Worm (Caenorhabditis elegans): ENCODE data around the gene C28H8.8.

The C28H8.8 gene

DNA sequence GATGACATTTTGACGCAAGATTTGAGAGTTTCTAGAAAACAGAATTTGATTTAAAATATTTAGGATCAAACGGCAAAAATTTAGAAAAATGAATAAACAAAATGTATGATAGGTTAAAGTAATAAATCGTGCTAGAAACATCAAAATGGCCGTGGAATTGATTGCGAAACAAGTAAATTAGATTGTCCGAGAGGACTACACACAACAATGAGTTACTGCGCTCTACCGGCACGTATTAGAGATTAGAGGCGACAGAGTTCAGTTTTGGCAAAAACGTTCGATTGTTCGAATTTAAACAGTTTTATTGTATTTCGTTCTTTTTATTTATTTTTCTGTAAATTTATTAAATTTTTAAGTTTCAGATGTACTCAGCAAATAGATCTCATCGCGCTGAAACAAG is 37.1 kb upstream of the C28H8.8 start, which contains the start of the genes dnc-2 and bcl-7 (continued):
- no peak for TF ChIP-seq nhr-76 (tag; optimal IDR thresholded peaks at IDR 0.05)
- TF ChIP-seq D1046.2 (GFP tag; IDR thresholded peaks at IDR 0.05), result no peak
- TF ChIP-seq hlh-11 (tag; optimal IDR thresholded peaks at IDR 0.05), result no peak
- no peak for TF ChIP-seq ceh-62 (tag; optimal IDR thresholded peaks at IDR 0.05)
- TF ChIP-seq madf-9 (GFP tag; conservative IDR thresholded peaks at IDR 0.05), result no peak
- no peak for TF ChIP-seq nhr-25 (tag; optimal IDR thresholded peaks at IDR 0.05; ENCODE audit: borderline replicate concordance, insufficient read depth)

DNA sequence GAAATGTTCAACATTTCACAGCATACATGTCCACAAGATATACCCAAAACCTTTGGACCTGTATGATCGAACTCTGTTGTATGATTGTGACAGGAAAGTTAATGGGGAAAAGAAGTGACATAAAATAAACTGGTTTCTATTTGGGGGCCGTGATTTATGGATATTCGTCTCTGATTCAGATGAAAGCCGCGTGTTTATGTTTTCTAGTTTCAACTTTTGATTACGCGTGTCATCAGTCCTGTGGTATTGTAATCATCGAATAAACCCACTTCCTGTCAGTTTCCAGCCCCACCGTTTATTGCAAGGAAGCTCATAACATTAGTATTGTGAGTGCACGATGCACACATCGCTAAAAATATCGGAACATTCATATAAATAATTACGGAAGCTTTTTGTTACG is 33.7 kb upstream of the C28H8.8 start:
- TF ChIP-seq php-3 (GFP tag; IDR thresholded peaks at IDR 0.05) (0 out of 2 replicates have a peak, but pooled peaks have one; percentile 24), pha-4 (GFP tag; IDR thresholded peaks at IDR 0.05) (no peak), pha-4 (tag; optimal IDR thresholded peaks at IDR 0.05) (no peak), nhr-76 (tag; optimal IDR thresholded peaks at IDR 0.05) (no peak), unc-62 (GFP tag; optimal IDR thresholded peaks at IDR 0.05 in 1 of 2) (peak in 1 of 2 experiments; percentile 72), unc-62 (tag; optimal IDR thresholded peaks at IDR 0.05) (peak; percentile 42), madf-9 (GFP tag; conservative IDR thresholded peaks at IDR 0.05) (no peak), ZK337.2 (GFP tag; IDR thresholded peaks at IDR 0.05) (no peak), mdl-1 (tag; optimal IDR thresholded peaks at IDR 0.05) (peak in 1 of 2 experiments; percentile 59), nhr-28 (tag; optimal IDR thresholded peaks at IDR 0.05) (peak; percentile 80), hlh-30 (tag; optimal IDR thresholded peaks at IDR 0.05; ENCODE audit: insufficient read depth) (peak; percentile 43), egl-27 (tag; optimal IDR thresholded peaks at IDR 0.05) (no peak), nhr-48 (tag; optimal IDR thresholded peaks at IDR 0.05) (peak; percentile 15), lin-15B (tag; optimal IDR thresholded peaks at IDR 0.05) (no peak), rbr-2 (tag; optimal IDR thresholded peaks at IDR 0.05) (no peak), nhr-11 (tag; optimal IDR thresholded peaks at IDR 0.05) (no peak), mxl-3 (GFP tag; optimal IDR thresholded peaks at IDR 0.05) (peak; percentile 50), hlh-11 (tag; optimal IDR thresholded peaks at IDR 0.05) (peak; percentile 48), lsy-2 (tag; optimal IDR thresholded peaks at IDR 0.05) (peak in 1 of 2 experiments; percentile 6), ctbp-1 (GFP tag; IDR thresholded peaks at IDR 0.05) (no peak)

DNA sequence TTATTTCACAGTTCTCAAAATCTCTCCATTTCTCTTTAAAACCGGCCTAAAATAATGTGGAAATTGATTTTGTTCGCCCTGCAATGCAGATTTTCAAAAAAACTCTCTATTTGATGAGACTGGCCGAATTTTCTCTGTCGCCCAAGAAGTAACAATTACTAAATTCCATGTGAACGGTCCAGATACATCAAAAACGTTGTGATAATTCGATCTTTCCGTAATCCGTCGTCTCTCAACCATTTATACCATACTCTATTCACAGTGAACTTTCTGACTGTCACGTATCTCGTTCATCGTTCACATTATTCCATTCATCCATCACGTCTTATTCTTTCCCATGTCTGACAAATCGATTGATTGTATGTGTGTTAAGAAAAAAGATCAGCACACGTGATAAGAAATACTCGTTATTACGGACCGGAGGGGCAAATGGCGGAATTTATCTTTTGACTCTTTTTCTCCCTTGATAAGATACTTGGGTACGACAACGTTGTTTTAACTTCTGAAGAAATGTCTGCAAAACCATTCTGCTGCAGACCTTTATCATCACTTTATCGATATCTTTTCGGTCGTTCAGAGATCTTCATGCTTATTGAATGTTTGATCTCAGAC is 32.6 kb upstream of the C28H8.8 start:
- TF ChIP-seq nhr-42 (GFP tag; IDR thresholded peaks at IDR 0.05), result no peak
- no peak for TF ChIP-seq zip-11 (GFP tag; IDR thresholded peaks at IDR 0.05)
- peak; percentile 88 for TF ChIP-seq aha-1 (tag)
- TF ChIP-seq rbr-2 (tag; optimal IDR thresholded peaks at IDR 0.05), result no peak
- TF ChIP-seq ctbp-1 (GFP tag; IDR thresholded peaks at IDR 0.05), result no peak
- TF ChIP-seq Y48G9A.11 (GFP tag; IDR thresholded peaks at IDR 0.05), result no peak
- peak in 1 of 2 experiments; percentile 20 for TF ChIP-seq lsy-2 (tag; optimal IDR thresholded peaks at IDR 0.05)
- no peak for TF ChIP-seq nhr-237 (tag; optimal IDR thresholded peaks at IDR 0.05)
- TF ChIP-seq T26A8.4 (GFP tag; IDR thresholded peaks at IDR 0.05), result no peak
- TF ChIP-seq mxl-3 (GFP tag; optimal IDR thresholded peaks at IDR 0.05), result peak; percentile 70
- TF ChIP-seq mdt-29 (GFP tag; IDR thresholded peaks at IDR 0.05), result no peak
- TF ChIP-seq skn-1 (tag; optimal IDR thresholded peaks at IDR 0.05), result no peak
- TF ChIP-seq tag-97 (GFP tag; IDR thresholded peaks at IDR 0.05), result no peak
- TF ChIP-seq F37D6.2 (tag; optimal IDR thresholded peaks at IDR 0.05), result no peak
- no peak for TF ChIP-seq fkh-10 (GFP tag; optimal IDR thresholded peaks at IDR 0.05)
- no peak for TF ChIP-seq fos-1 (tag; optimal IDR thresholded peaks at IDR 0.05)
- TF ChIP-seq hif-1 (tag; optimal IDR thresholded peaks at IDR 0.05), result no peak
- TF ChIP-seq unc-39 (tag; optimal IDR thresholded peaks at IDR 0.05), result no peak
- TF ChIP-seq hlh-11 (tag; optimal IDR thresholded peaks at IDR 0.05), result peak; percentile 52
- TF ChIP-seq php-3 (GFP tag; IDR thresholded peaks at IDR 0.05), result no peak
- TF ChIP-seq ZK337.2 (GFP tag; IDR thresholded peaks at IDR 0.05), result no peak
- TF ChIP-seq F44E2.7 (GFP tag; IDR thresholded peaks at IDR 0.05), result no peak
- TF ChIP-seq attf-4 (tag; optimal IDR thresholded peaks at IDR 0.05), result no peak
- TF ChIP-seq nhr-102 (tag; optimal IDR thresholded peaks at IDR 0.05), result no peak
- TF ChIP-seq ZK546.5 (tag; optimal IDR thresholded peaks at IDR 0.05), result no peak
- no peak for TF ChIP-seq daf-16 (GFP tag; optimal IDR thresholded peaks at IDR 0.05)
- no peak for TF ChIP-seq daf-16 (tag; optimal IDR thresholded peaks at IDR 0.05)
- no peak for TF ChIP-seq arid-1 (GFP tag; conservative IDR thresholded peaks at IDR 0.05)
- peak; percentile 3 for TF ChIP-seq nhr-25 (tag; optimal IDR thresholded peaks at IDR 0.05; ENCODE audit: borderline replicate concordance, insufficient read depth)
- TF ChIP-seq madf-5 (GFP tag; IDR thresholded peaks at IDR 0.05), result no peak
- TF ChIP-seq ceh-82 (tag; optimal IDR thresholded peaks at IDR 0.05), result no peak
- TF ChIP-seq set-16 (GFP tag; IDR thresholded peaks at IDR 0.05), result no peak
- TF ChIP-seq lin-39 (tag; optimal IDR thresholded peaks at IDR 0.05), result no peak
